Fruit fly (Drosophila melanogaster) S2 (cell line): ENCODE measurements around the gene CG33700.

Experiments
- CG8478 ChIP-seq: fragments of >200 bp; optimal IDR thresholded peaks from 2 replicates; lab custom pipeline; 2018
- CTCF ChIP-seq, 2 experiments: fragments of >200 bp; optimal IDR thresholded peaks; 2 replicates each; lab custom pipeline; 2018

Gene CG33700

dm6 chr3L:9525444-9525843 lies at the start of gene CG33700:
CG33700 (minus strand) TSS chr3L:9525544.
- no peak for TF ChIP-seq CTCF (optimal IDR thresholded peaks at IDR 0.05; lab: Kevin White, UChicago)
- TF ChIP-seq CG8478 (lab: Kevin White, UChicago), result no peak

dm6 chr3L:9571629-9572028 lies 46.3 kb upstream of the CG33700 start:
- TF ChIP-seq CG8478 (lab: Kevin White, UChicago) (no peak), CTCF (optimal IDR thresholded peaks at IDR 0.05; lab: Kevin White, UChicago) (no peak)

dm6 chr3L:9569849-9570248 lies 44.5 kb upstream of the CG33700 start:
- no peak for TF ChIP-seq CG8478 (lab: Kevin White, UChicago)
- TF ChIP-seq CTCF (optimal IDR thresholded peaks at IDR 0.05; lab: Kevin White, UChicago), result no peak

dm6 chr3L:9569194-9569593 lies 43.9 kb upstream of the CG33700 start:
- TF ChIP-seq CG8478 (lab: Kevin White, UChicago) (no peak), CTCF (optimal IDR thresholded peaks at IDR 0.05; lab: Kevin White, UChicago) (no peak)

dm6 chr3L:9567748-9568147 lies 42.4 kb upstream of the CG33700 start:
- TF ChIP-seq CTCF (optimal IDR thresholded peaks at IDR 0.05; lab: Kevin White, UChicago) (no peak), CG8478 (lab: Kevin White, UChicago) (no peak)

- TF ChIP-seq CTCF (optimal IDR thresholded peaks at IDR 0.05; lab: Kevin White, UChicago) (no peak), CG8478 (lab: Kevin White, UChicago) (no peak)
Observed at dm6 chr3L:9566849-9567248, 41.5 kb upstream of the CG33700 start.

- TF ChIP-seq CG8478 (lab: Kevin White, UChicago), result no peak
- no peak for TF ChIP-seq CTCF (optimal IDR thresholded peaks at IDR 0.05; lab: Kevin White, UChicago)
Observed at dm6 chr3L:9559040-9559439, 33.7 kb upstream of the CG33700 start.

- TF ChIP-seq CTCF (optimal IDR thresholded peaks at IDR 0.05; lab: Kevin White, UChicago) (no peak), CG8478 (lab: Kevin White, UChicago) (no peak)
Observed at dm6 chr3L:9556666-9557065, 31.3 kb upstream of the CG33700 start.

dm6 chr3L:9555004-9555403 lies 29.7 kb upstream of the CG33700 start:
- TF ChIP-seq CTCF (optimal IDR thresholded peaks at IDR 0.05; lab: Kevin White, UChicago), result no peak
- TF ChIP-seq CG8478 (lab: Kevin White, UChicago), result no peak

- TF ChIP-seq CTCF (optimal IDR thresholded peaks at IDR 0.05; lab: Kevin White, UChicago) (no peak), CG8478 (lab: Kevin White, UChicago) (no peak)
Observed at dm6 chr3L:9552190-9552809, 27.0 kb upstream of the CG33700 start.

dm6 chr3L:9550873-9551580 lies 25.7 kb upstream of the CG33700 start:
- TF ChIP-seq CG8478 (lab: Kevin White, UChicago) (no peak), CTCF (optimal IDR thresholded peaks at IDR 0.05; lab: Kevin White, UChicago) (no peak)

dm6 chr3L:9549690-9550303 lies 24.5 kb upstream of the CG33700 start:
- no peak for TF ChIP-seq CTCF (optimal IDR thresholded peaks at IDR 0.05; lab: Kevin White, UChicago)
- no peak for TF ChIP-seq CG8478 (lab: Kevin White, UChicago)

dm6 chr3L:9548800-9549199 lies 23.5 kb upstream of the CG33700 start:
- TF ChIP-seq CG8478 (lab: Kevin White, UChicago) (no peak), CTCF (optimal IDR thresholded peaks at IDR 0.05; lab: Kevin White, UChicago) (no peak)

dm6 chr3L:9547910-9548309 lies 22.6 kb upstream of the CG33700 start:
- TF ChIP-seq CTCF (optimal IDR thresholded peaks at IDR 0.05; lab: Kevin White, UChicago) (no peak), CG8478 (lab: Kevin White, UChicago) (no peak)

dm6 chr3L:9546875-9547324 lies 21.6 kb upstream of the CG33700 start, which contains the start of gene CG42673:
CG42673 (plus strand) TSS chr3L:9547220.
- TF ChIP-seq CG8478 (lab: Kevin White, UChicago) (no peak), CTCF (optimal IDR thresholded peaks at IDR 0.05; lab: Kevin White, UChicago) (no peak)
